Worm (Caenorhabditis elegans) whole organism, midembryonic: Measurements from ENCODE around the gene ZK632.9.

ENCODE experiments used
- T22C8.4 ChIP-seq: fragments of 200-800 bp; sonication (Bioruptor generic); IDR thresholded peaks from 2 replicates; pipeline ENCODE4 v1.3.6; 2022; ENCODE audit warnings: missing genetic modification characterization, missing compliant biosample characterization
- cog-1 ChIP-seq: sonication (generic microtip); optimal IDR thresholded peaks from 2 replicates; lab custom pipeline; 2016; ENCODE audit warnings: missing genetic modification characterization, missing compliant biosample characterization
- flt-1 ChIP-seq: fragments of 200-800 bp; sonication (Bioruptor generic); IDR thresholded peaks from 2 replicates; pipeline ENCODE4 v1.3.6; 2022; ENCODE audit warnings: missing genetic modification characterization, missing compliant biosample characterization
- klf-2 ChIP-seq: fragments of 200-800 bp; sonication (Bioruptor generic); conservative IDR thresholded peaks from 2 replicates; pipeline ENCODE4 v1.3.6; 2022; ENCODE audit warnings: missing genetic modification reagents, missing genetic modification characterization, missing compliant biosample characterization
- med-1 ChIP-seq: sonication (generic microtip); optimal IDR thresholded peaks from 2 replicates; lab custom pipeline; 2017; ENCODE audit warnings: missing genetic modification characterization, mild to moderate bottlenecking, missing compliant biosample characterization, antibody characterized with exemption, missing genetic modification reagents; ENCODE audit not compliant: insufficient read depth
- ref-1 ChIP-seq: fragments of 200-800 bp; sonication (Bioruptor generic); conservative IDR thresholded peaks from 2 replicates; pipeline ENCODE4 v1.3.6; 2022; ENCODE audit warnings: missing genetic modification reagents, missing genetic modification characterization, missing compliant biosample characterization
- tab-1 ChIP-seq: fragments of 200-800 bp; sonication (Bioruptor generic); IDR thresholded peaks from 2 replicates; pipeline ENCODE4 v1.3.6; 2022; ENCODE audit warnings: missing genetic modification characterization, missing compliant biosample characterization
- ztf-23 ChIP-seq: fragments of 200-800 bp; sonication (Bioruptor generic); IDR thresholded peaks from 2 replicates; pipeline ENCODE4 v1.3.6; 2022; ENCODE audit warnings: missing genetic modification reagents, missing genetic modification characterization, missing compliant biosample characterization
- ztf-29 ChIP-seq: fragments of 200-800 bp; sonication (Bioruptor generic); IDR thresholded peaks from 2 replicates; pipeline ENCODE4 v1.3.6; 2022; ENCODE audit warnings: missing genetic modification reagents, missing genetic modification characterization, missing compliant biosample characterization

The ZK632.9 gene

ce11 chrIII:9848083-9848482 lies 22.9 kb upstream of the ZK632.9 start, which contains the start of gene mrpl-36:
TSS of gene mrpl-36 (minus strand) at chrIII:9848116.
- TF ChIP-seq klf-2 (GFP tag; lab: Robert Waterston, UW) (no peak), med-1 (GFP tag; lab: Kevin White, UChicago) (no peak), flt-1 (GFP tag; lab: Robert Waterston, UW) (no peak), tab-1 (GFP tag; lab: Robert Waterston, UW) (no peak), ztf-23 (GFP tag; lab: Robert Waterston, UW) (no peak), cog-1 (tag; lab: Kevin White, UChicago) (no peak), ref-1 (GFP tag; lab: Robert Waterston, UW) (no peak), ztf-29 (GFP tag; lab: Robert Waterston, UW) (no peak), T22C8.4 (GFP tag; lab: Robert Waterston, UW) (no peak)

ce11 chrIII:9846093-9846492 lies 20.9 kb upstream of the ZK632.9 start, which contains the start of gene K11H3.2:
TSS of gene K11H3.2 (plus strand) at chrIII:9846393.
- TF ChIP-seq ztf-23 (GFP tag; lab: Robert Waterston, UW) (no peak), cog-1 (tag; lab: Kevin White, UChicago) (no peak), klf-2 (GFP tag; lab: Robert Waterston, UW) (no peak)

- TF ChIP-seq ztf-23 (GFP tag; lab: Robert Waterston, UW) (no peak), ref-1 (GFP tag; lab: Robert Waterston, UW) (no peak), tab-1 (GFP tag; lab: Robert Waterston, UW) (no peak)
These were observed 18.5 kb upstream of the ZK632.9 start, which contains the start of gene K11H3.5 for ce11 chrIII:9843715-9844114. TSS of gene K11H3.5 (plus strand) at chrIII:9843768.

ce11 chrIII:9834888-9835287 lies 9.7 kb upstream of the ZK632.9 start, which contains the start of gene K11H3.8:
TSS of gene K11H3.8 (plus strand) at chrIII:9835188.
- TF ChIP-seq cog-1 (tag; lab: Kevin White, UChicago) (no peak), ztf-29 (GFP tag; lab: Robert Waterston, UW) (no peak), ztf-23 (GFP tag; lab: Robert Waterston, UW) (no peak), ref-1 (GFP tag; lab: Robert Waterston, UW) (no peak)

- no peak for TF ChIP-seq tab-1 (GFP tag; lab: Robert Waterston, UW)
- TF ChIP-seq T22C8.4 (GFP tag; lab: Robert Waterston, UW): no peak
- TF ChIP-seq ztf-23 (GFP tag; lab: Robert Waterston, UW): no peak
- no peak for TF ChIP-seq med-1 (GFP tag; lab: Kevin White, UChicago)
- no peak for TF ChIP-seq flt-1 (GFP tag; lab: Robert Waterston, UW)
- TF ChIP-seq ztf-29 (GFP tag; lab: Robert Waterston, UW): no peak
- no peak for TF ChIP-seq ref-1 (GFP tag; lab: Robert Waterston, UW)
- no peak for TF ChIP-seq klf-2 (GFP tag; lab: Robert Waterston, UW)
- no peak for TF ChIP-seq cog-1 (tag; lab: Kevin White, UChicago)
These were observed 7.3 kb upstream of the ZK632.9 start for ce11 chrIII:9832569-9832968.

- TF ChIP-seq tab-1 (GFP tag; lab: Robert Waterston, UW) (no peak), T22C8.4 (GFP tag; lab: Robert Waterston, UW) (no peak), flt-1 (GFP tag; lab: Robert Waterston, UW) (no peak), ref-1 (GFP tag; lab: Robert Waterston, UW) (no peak), cog-1 (tag; lab: Kevin White, UChicago) (no peak), ztf-23 (GFP tag; lab: Robert Waterston, UW) (no peak), klf-2 (GFP tag; lab: Robert Waterston, UW) (no peak), ztf-29 (GFP tag; lab: Robert Waterston, UW) (no peak), med-1 (GFP tag; lab: Kevin White, UChicago) (no peak)
These were observed 5.3 kb upstream of the ZK632.9 start, which contains the start of gene ZK632.12 for ce11 chrIII:9830502-9830901. TSS of gene ZK632.12 (plus strand) at chrIII:9830802.

ce11 chrIII:9827163-9827951 lies 2.1 kb upstream of the ZK632.9 start, which contains the start of the genes ZK632.10 and ZK632.11:
TSS of gene ZK632.10 (minus strand) at chrIII:9827722.
TSS of gene ZK632.11 (plus strand) at chrIII:9827915.
- TF ChIP-seq klf-2 (GFP tag; lab: Robert Waterston, UW) (no peak), cog-1 (tag; lab: Kevin White, UChicago) (peak; percentile 0), med-1 (GFP tag; lab: Kevin White, UChicago) (no peak)

ce11 chrIII:9826005-9826404 lies 773 bp upstream of the ZK632.9 start:
- no peak for TF ChIP-seq ztf-29 (GFP tag; lab: Robert Waterston, UW)
- TF ChIP-seq cog-1 (tag; lab: Kevin White, UChicago): no peak
- no peak for TF ChIP-seq T22C8.4 (GFP tag; lab: Robert Waterston, UW)
- no peak for TF ChIP-seq med-1 (GFP tag; lab: Kevin White, UChicago)
- TF ChIP-seq ref-1 (GFP tag; lab: Robert Waterston, UW): no peak

ce11 chrIII:9824330-9824934 lies 800 bp downstream of the ZK632.9 start, which contains the start of gene lin-52:
TSS of gene lin-52 (minus strand) at chrIII:9824750.
- no peak for TF ChIP-seq med-1 (GFP tag; lab: Kevin White, UChicago)
- no peak for TF ChIP-seq tab-1 (GFP tag; lab: Robert Waterston, UW)
- no peak for TF ChIP-seq ztf-23 (GFP tag; lab: Robert Waterston, UW)
- TF ChIP-seq ztf-29 (GFP tag; lab: Robert Waterston, UW): no peak
- TF ChIP-seq T22C8.4 (GFP tag; lab: Robert Waterston, UW): no peak
- TF ChIP-seq ref-1 (GFP tag; lab: Robert Waterston, UW): no peak
- no peak for TF ChIP-seq klf-2 (GFP tag; lab: Robert Waterston, UW)
